Fruit fly (Drosophila melanogaster) whole organism, embryonic: ENCODE results near the gene AstCC.
A peak's percentile ranks its signal among the peaks of the same experiment; 100 is the strongest.

Source experiments
- Atf3 ChIP-seq: fragments of 200-800 bp; sonication (Bioruptor generic); optimal IDR thresholded peaks from 3 replicates; lab custom pipeline; 2016; ENCODE audit warnings: missing biosample characterization, missing genetic modification characterization
- CG10654 ChIP-seq: fragments of 200-800 bp; sonication (Bioruptor generic); optimal IDR thresholded peaks from 2 replicates; lab custom pipeline; 2016; ENCODE audit warnings: missing biosample characterization, missing genetic modification characterization
- CG12744 ChIP-seq: fragments of 200-800 bp; sonication (Bioruptor generic); optimal IDR thresholded peaks from 2 replicates; lab custom pipeline; 2016; ENCODE audit warnings: missing biosample characterization, missing genetic modification characterization
- CG13287 ChIP-seq: fragments of 200-800 bp; sonication (Bioruptor generic); IDR thresholded peaks from 2 replicates; pipeline ENCODE4 v1.3.6; 2022; ENCODE audit warnings: missing biosample characterization, missing genetic modification characterization; ENCODE audit not compliant: partially characterized antibody
- CG14441 ChIP-seq: fragments of 200-800 bp; sonication (Bioruptor generic); IDR thresholded peaks from 2 replicates; pipeline ENCODE4 v1.3.6; 2022; ENCODE audit warnings: missing biosample characterization, missing genetic modification characterization
- CG15479 ChIP-seq: fragments of 200-800 bp; sonication (Bioruptor generic); optimal IDR thresholded peaks from 3 replicates; lab custom pipeline; 2019; ENCODE audit warnings: missing biosample characterization, mild to moderate bottlenecking, missing genetic modification characterization, moderate library complexity
- CG16779 ChIP-seq: fragments of 200-800 bp; sonication (Bioruptor generic); IDR thresholded peaks from 2 replicates; pipeline ENCODE4 v1.3.6; 2022; ENCODE audit warnings: missing biosample characterization, missing genetic modification characterization
- CG18476 ChIP-seq: fragments of 200-800 bp; sonication (Bioruptor generic); optimal IDR thresholded peaks from 2 replicates; lab custom pipeline; 2016; ENCODE audit warnings: missing biosample characterization, mild to moderate bottlenecking, missing genetic modification characterization
- CG2875 ChIP-seq: fragments of 200-800 bp; sonication (Bioruptor generic); optimal IDR thresholded peaks from 2 replicates; lab custom pipeline; 2017; ENCODE audit warnings: missing biosample characterization, mild to moderate bottlenecking, missing genetic modification characterization, missing genetic modification reagents
- CG2889 ChIP-seq: fragments of 200-800 bp; sonication (Bioruptor generic); IDR thresholded peaks from 3 replicates; pipeline ENCODE4 v1.3.6; 2022; ENCODE audit warnings: missing biosample characterization, missing genetic modification characterization
- CG30020 ChIP-seq: fragments of 200-800 bp; optimal IDR thresholded peaks from 2 replicates; lab custom pipeline; 2019; ENCODE audit warnings: missing biosample characterization, mild to moderate bottlenecking, missing genetic modification characterization, moderate library complexity
- CG32532 ChIP-seq: fragments of 200-800 bp; sonication (Bioruptor generic); IDR thresholded peaks from 2 replicates; pipeline ENCODE4 v1.3.6; 2022; ENCODE audit warnings: missing biosample characterization, missing genetic modification characterization
- CG32767 ChIP-seq: fragments of 200-800 bp; sonication (Bioruptor generic); IDR thresholded peaks from 2 replicates; pipeline ENCODE4 v1.3.6; 2022; ENCODE audit warnings: missing biosample characterization, missing genetic modification characterization
- CG3995 ChIP-seq: fragments of 200-800 bp; sonication (Bioruptor generic); optimal IDR thresholded peaks from 3 replicates; lab custom pipeline; 2016; ENCODE audit warnings: missing biosample characterization, missing genetic modification characterization
- CG4282 ChIP-seq: fragments of 200-800 bp; sonication (Bioruptor generic); optimal IDR thresholded peaks from 2 replicates; lab custom pipeline; 2016; ENCODE audit warnings: missing biosample characterization, missing genetic modification characterization
- CG6854 ChIP-seq: fragments of 200-800 bp; sonication (Bioruptor generic); optimal IDR thresholded peaks from 3 replicates; lab custom pipeline; 2017; ENCODE audit warnings: missing biosample characterization, mild to moderate bottlenecking, missing genetic modification characterization
- CG7271 ChIP-seq: fragments of 200-800 bp; sonication (Bioruptor generic); optimal IDR thresholded peaks from 2 replicates; lab custom pipeline; 2018; ENCODE audit warnings: missing biosample characterization, mild to moderate bottlenecking, missing genetic modification characterization, moderate library complexity
- CG7372 ChIP-seq: fragments of 200-800 bp; sonication (Bioruptor generic); IDR thresholded peaks from 2 replicates; pipeline ENCODE4 v1.3.6; 2022; ENCODE audit warnings: missing biosample characterization, missing genetic modification characterization
- CG9215 ChIP-seq: fragments of 200-800 bp; sonication (Bioruptor generic); IDR thresholded peaks from 2 replicates; pipeline ENCODE4 v1.3.6; 2022; ENCODE audit warnings: missing biosample characterization, missing genetic modification characterization
- CG9437 ChIP-seq: fragments of 200-800 bp; sonication (Bioruptor generic); optimal IDR thresholded peaks from 2 replicates; lab custom pipeline; 2018; ENCODE audit warnings: missing biosample characterization, mild to moderate bottlenecking, missing genetic modification characterization
- CTCF ChIP-seq: fragments of 200-800 bp; sonication (Bioruptor generic); optimal IDR thresholded peaks from 2 replicates; lab custom pipeline; 2017; ENCODE audit warnings: missing biosample characterization, mild to moderate bottlenecking, missing genetic modification characterization, moderate library complexity
- E2f2 ChIP-seq: fragments of 200-800 bp; sonication (Bioruptor generic); IDR thresholded peaks from 2 replicates; pipeline ENCODE4 v1.3.6; 2022; ENCODE audit warnings: missing biosample characterization, missing genetic modification characterization
- Eip74EF ChIP-seq, 2 experiments: fragments of 200-800 bp in 1 of 2; fragments of >200 bp in 1 of 2; sonication (Bioruptor generic) in 1 of 2; optimal IDR thresholded peaks; 2 replicates each; lab custom pipeline; 2017 to 2019; ENCODE audit warnings: missing biosample characterization in 2 of 2, missing genetic modification characterization in 2 of 2, mild to moderate bottlenecking in 1 of 2, moderate library complexity in 1 of 2
- Elba2 ChIP-seq: fragments of 200-800 bp; sonication (Bioruptor generic); optimal IDR thresholded peaks from 3 replicates; lab custom pipeline; 2016; ENCODE audit warnings: missing biosample characterization, missing genetic modification characterization
- Ets65A ChIP-seq: fragments of 200-800 bp; sonication (Bioruptor generic); peaks from one replicate; lab custom pipeline; 2016; ENCODE audit warnings: missing biosample characterization, missing genetic modification characterization
- Lhr ChIP-seq: fragments of 200-800 bp; sonication (Bioruptor generic); optimal IDR thresholded peaks from 3 replicates; lab custom pipeline; 2017; ENCODE audit warnings: mild to moderate bottlenecking, missing biosample characterization, missing genetic modification reagents, missing genetic modification characterization
- Nf-YB ChIP-seq: fragments of 200-800 bp; sonication (Bioruptor generic); optimal IDR thresholded peaks from 3 replicates; lab custom pipeline; 2019; ENCODE audit warnings: missing biosample characterization, mild to moderate bottlenecking, missing genetic modification characterization, moderate library complexity
- Oaz ChIP-seq: fragments of 200-800 bp; sonication (Bioruptor generic); IDR thresholded peaks from 2 replicates; pipeline ENCODE4 v1.3.6; 2022; ENCODE audit warnings: missing biosample characterization, missing genetic modification characterization
- Optix ChIP-seq: fragments of 200-800 bp; sonication (Bioruptor generic); IDR thresholded peaks from 3 replicates; pipeline ENCODE4 v1.3.6; 2022; ENCODE audit warnings: missing biosample characterization, missing genetic modification characterization
- Side ChIP-seq: fragments of 200-800 bp; sonication (Bioruptor generic); optimal IDR thresholded peaks from 2 replicates; lab custom pipeline; 2016; ENCODE audit warnings: missing biosample characterization, missing genetic modification characterization
- Taf1 ChIP-seq: fragments of 200-800 bp; sonication (Bioruptor generic); IDR thresholded peaks from 2 replicates; pipeline ENCODE4 v1.3.6; 2022; ENCODE audit warnings: missing biosample characterization, missing genetic modification characterization
- Xrp1 ChIP-seq: fragments of 200-800 bp; sonication (Bioruptor generic); IDR thresholded peaks from 2 replicates; pipeline ENCODE4 v1.3.6; 2022; ENCODE audit warnings: missing biosample characterization, missing genetic modification characterization
- ac ChIP-seq: fragments of 200-800 bp; sonication (Bioruptor generic); optimal IDR thresholded peaks from 3 replicates; lab custom pipeline; 2017; ENCODE audit warnings: missing biosample characterization, mild to moderate bottlenecking, missing genetic modification characterization
- amos ChIP-seq: fragments of 200-800 bp; sonication (Bioruptor generic); IDR thresholded peaks from 2 replicates; pipeline ENCODE4 v1.3.6; 2022; ENCODE audit warnings: missing biosample characterization, missing genetic modification characterization; ENCODE audit not compliant: partially characterized antibody
- ara ChIP-seq: fragments of 200-800 bp; sonication (Bioruptor generic); IDR thresholded peaks from 2 replicates; pipeline ENCODE4 v1.3.6; 2022; ENCODE audit warnings: missing biosample characterization, missing genetic modification characterization
- az2 ChIP-seq: fragments of 200-800 bp; sonication (Bioruptor generic); optimal IDR thresholded peaks from 3 replicates; lab custom pipeline; 2016; ENCODE audit warnings: missing biosample characterization, missing genetic modification characterization
- bab2 ChIP-seq: fragments of 200-800 bp; sonication (Bioruptor generic); optimal IDR thresholded peaks from 2 replicates; lab custom pipeline; 2016; ENCODE audit warnings: missing biosample characterization, missing genetic modification characterization
- danr ChIP-seq: fragments of 200-800 bp; sonication (Bioruptor generic); IDR thresholded peaks from 2 replicates; pipeline ENCODE4 v1.3.6; 2022; ENCODE audit warnings: missing biosample characterization, missing genetic modification characterization
- dimm ChIP-seq: fragments of 200-800 bp; sonication (Bioruptor generic); IDR thresholded peaks from 2 replicates; pipeline ENCODE4 v1.3.6; 2022; ENCODE audit warnings: missing biosample characterization, missing genetic modification characterization
- dmrt99B ChIP-seq: fragments of 200-800 bp; sonication (Bioruptor generic); optimal IDR thresholded peaks from 2 replicates; lab custom pipeline; 2018; ENCODE audit warnings: missing biosample characterization, mild to moderate bottlenecking, missing genetic modification characterization, moderate library complexity
- exex ChIP-seq: fragments of 200-800 bp; sonication (Bioruptor generic); optimal IDR thresholded peaks from 4 replicates; lab custom pipeline; 2018; ENCODE audit warnings: missing biosample characterization, mild to moderate bottlenecking, missing genetic modification characterization, moderate library complexity
- fd64A ChIP-seq: fragments of 200-800 bp; sonication (Bioruptor generic); optimal IDR thresholded peaks from 3 replicates; lab custom pipeline; 2018; ENCODE audit warnings: missing biosample characterization, mild to moderate bottlenecking, missing genetic modification characterization
- gce ChIP-seq: fragments of 200-800 bp; sonication (Bioruptor generic); IDR thresholded peaks from 3 replicates; pipeline ENCODE4 v1.3.6; 2022; ENCODE audit warnings: missing biosample characterization, missing genetic modification characterization
- h ChIP-seq: fragments of >200 bp; optimal IDR thresholded peaks from 2 replicates; lab custom pipeline; 2017
- kni ChIP-seq: fragments of 200-800 bp; sonication (Bioruptor generic); optimal IDR thresholded peaks from 3 replicates; lab custom pipeline; 2017; ENCODE audit warnings: mild to moderate bottlenecking, missing biosample characterization, missing genetic modification reagents, missing genetic modification characterization
- lilli ChIP-seq: fragments of 200-800 bp; sonication (Bioruptor generic); optimal IDR thresholded peaks from 3 replicates; lab custom pipeline; 2016; ENCODE audit warnings: missing biosample characterization, missing genetic modification characterization
- mirr ChIP-seq: fragments of 200-800 bp; sonication (Bioruptor generic); optimal IDR thresholded peaks from 3 replicates; lab custom pipeline; 2018; ENCODE audit warnings: missing biosample characterization, mild to moderate bottlenecking, missing genetic modification characterization
- mld ChIP-seq: fragments of 200-800 bp; sonication (Bioruptor generic); IDR thresholded peaks from 3 replicates; pipeline ENCODE4 v1.3.6; 2022; ENCODE audit warnings: missing biosample characterization, missing genetic modification characterization; ENCODE audit not compliant: partially characterized antibody
- sisA ChIP-seq: fragments of 200-800 bp; sonication (Bioruptor generic); IDR thresholded peaks from 2 replicates; pipeline ENCODE4 v1.3.6; 2022; ENCODE audit warnings: missing biosample characterization, missing genetic modification characterization
- toy ChIP-seq: fragments of 200-800 bp; sonication (Bioruptor generic); IDR thresholded peaks from 2 replicates; pipeline ENCODE4 v1.3.6; 2022; ENCODE audit warnings: missing biosample characterization, missing genetic modification characterization
- vnd ChIP-seq: fragments of 200-800 bp; sonication (Bioruptor generic); IDR thresholded peaks from 3 replicates; pipeline ENCODE4 v1.3.6; 2022; ENCODE audit warnings: missing biosample characterization, missing genetic modification characterization; ENCODE audit not compliant: partially characterized antibody
- z ChIP-seq: fragments of 200-800 bp; sonication (Bioruptor generic); IDR thresholded peaks from 3 replicates; pipeline ENCODE4 v1.3.6; 2022; ENCODE audit warnings: missing biosample characterization, missing genetic modification characterization
- zfh2 ChIP-seq: fragments of 200-800 bp; sonication (Bioruptor generic); optimal IDR thresholded peaks from 2 replicates; lab custom pipeline; 2016; ENCODE audit warnings: missing biosample characterization, missing genetic modification characterization

The AstCC gene

dm6 chr2L:11123499-11123898 is 38.5 kb upstream of the AstCC start, which contains the start of the genes Csl4 and Nup160 (continued):
- TF ChIP-seq CG16779 (GFP tag; lab: Robert Waterston, UW) (peak; percentile 61; the same call in 1 of the 2 replicates), toy (GFP tag; lab: Robert Waterston, UW) (0 out of 2 replicates have a peak, but pooled peaks have one; percentile 33), Taf1 (GFP tag; lab: Robert Waterston, UW) (peak; percentile 55; the same call in 1 of the 2 replicates), CTCF (GFP tag; lab: Kevin White, UChicago) (peak; percentile 23), CG2889 (GFP tag; lab: Robert Waterston, UW) (no peak), exex (tag; lab: Kevin White, UChicago) (peak; percentile 19), CG12744 (GFP tag; lab: Kevin White, UChicago) (peak; percentile 79), dmrt99B (tag; lab: Kevin White, UChicago) (no peak), az2 (GFP tag; lab: Kevin White, UChicago) (peak; percentile 96), Atf3 (GFP tag; lab: Kevin White, UChicago) (peak; percentile 56), Side (GFP tag; lab: Kevin White, UChicago) (peak; percentile 89), CG4282 (peak; percentile 55), CG3995 (GFP tag; lab: Kevin White, UChicago) (peak; percentile 57), CG14441 (peak; percentile 70), CG32767 (no peak), dimm (GFP tag; lab: Robert Waterston, UW) (no peak), CG10654 (peak; percentile 77), CG9437 (GFP tag; lab: Kevin White, UChicago) (peak; percentile 51), ac (GFP tag; lab: Kevin White, UChicago) (no peak), lilli (GFP tag; lab: Kevin White, UChicago) (peak; percentile 92), gce (GFP tag; lab: Robert Waterston, UW) (no peak), h (no peak), zfh2 (GFP tag; lab: Kevin White, UChicago) (peak; percentile 89), CG30020 (tag; lab: Kevin White, UChicago) (peak; percentile 73), CG13287 (peak; percentile 71), mirr (GFP tag; lab: Kevin White, UChicago) (no peak), E2f2 (GFP tag; lab: Robert Waterston, UW) (peak; percentile 67), amos (GFP tag; lab: Robert Waterston, UW) (no peak), CG7372 (peak; percentile 65), Ets65A (peak; percentile 97), sisA (GFP tag; lab: Robert Waterston, UW) (peak; percentile 61), z (GFP tag; lab: Robert Waterston, UW) (no peak), CG15479 (GFP tag; lab: Kevin White, UChicago) (no peak), kni (GFP tag; lab: Kevin White, UChicago) (no peak), Nf-YB (GFP tag; lab: Kevin White, UChicago) (no peak), vnd (GFP tag; lab: Robert Waterston, UW) (no peak), CG18476 (GFP tag; lab: Kevin White, UChicago) (peak; percentile 68), Eip74EF (GFP tag; optimal IDR thresholded peaks at IDR 0.05; lab: Kevin White, UChicago) (no peak), Optix (GFP tag; lab: Robert Waterston, UW) (0 out of 3 replicates have a peak, but pooled peaks have one; percentile 37), Oaz (GFP tag; lab: Robert Waterston, UW) (peak; percentile 16; the same call in 1 of the 2 replicates), mld (GFP tag; lab: Robert Waterston, UW) (no peak), CG6854 (GFP tag; lab: Kevin White, UChicago) (no peak), Lhr (GFP tag; lab: Kevin White, UChicago) (peak; percentile 25), danr (no peak), CG9215 (peak; percentile 53), Elba2 (peak; percentile 55), ara (GFP tag; lab: Robert Waterston, UW) (peak; percentile 75), CG32532 (GFP tag; lab: Robert Waterston, UW) (peak; percentile 86), fd64A (GFP tag; lab: Kevin White, UChicago) (no peak), CG2875 (no peak), bab2 (peak; percentile 88), CG7271 (tag; lab: Kevin White, UChicago) (peak; percentile 7), Xrp1 (GFP tag; lab: Robert Waterston, UW) (peak; percentile 83)
